Fruit fly (Drosophila melanogaster) S2 (cell line): ENCODE measurements around the gene CG14391.

ENCODE experiments used
- CG8478 ChIP-seq: fragments of >200 bp; optimal IDR thresholded peaks from 2 replicates; lab custom pipeline; 2018
- CTCF ChIP-seq, 2 experiments: fragments of >200 bp; optimal IDR thresholded peaks; 2 replicates each; lab custom pipeline; 2018

DNA sequence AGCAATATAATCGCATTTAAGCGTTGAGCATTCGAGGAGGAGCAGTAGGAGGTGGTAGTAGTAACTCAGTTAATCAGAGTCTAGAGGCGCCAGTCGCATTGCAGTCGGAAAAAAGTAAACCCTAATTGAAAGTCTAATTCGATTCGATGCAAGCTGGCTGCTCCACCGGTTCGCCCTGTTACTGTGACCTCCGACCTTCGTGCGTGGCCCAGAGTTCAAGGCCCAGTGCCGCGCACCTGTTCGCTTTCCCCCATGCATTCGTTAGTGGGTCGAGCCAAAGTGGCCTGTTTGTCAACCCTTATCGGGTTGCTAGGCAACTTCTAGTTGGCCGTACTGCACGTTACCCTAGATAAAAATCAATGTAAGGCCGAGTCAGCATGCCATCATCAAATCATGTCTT lies 5.8 kb upstream of the CG14391 start:
- TF ChIP-seq CTCF (optimal IDR thresholded peaks at IDR 0.05; lab: Kevin White, UChicago) (no peak), CG8478 (lab: Kevin White, UChicago) (no peak)
